Worm (Caenorhabditis elegans): ENCODE measurements around the gene vps-29.

DNA sequence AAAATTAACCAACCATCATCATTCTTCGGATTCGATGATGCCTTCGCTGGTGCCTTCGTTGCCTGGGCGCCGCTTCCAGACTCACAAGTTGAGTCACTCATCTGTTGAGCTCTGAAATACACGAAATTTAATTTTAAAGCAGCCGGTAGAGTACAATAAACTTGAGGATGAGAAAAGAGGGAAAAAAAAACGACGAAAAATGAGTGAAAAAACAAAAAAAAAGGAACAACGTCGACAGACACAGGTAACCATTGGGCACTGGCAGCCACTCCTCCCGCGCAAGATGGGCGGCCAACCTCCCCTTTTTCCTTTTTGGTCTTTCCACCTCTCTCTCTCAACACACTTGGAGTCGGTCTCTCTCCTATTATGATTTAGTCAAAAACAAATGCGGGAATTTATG lies 33.8 kb upstream of the vps-29 start, which contains the start of gene K08E5.1:
- TF ChIP-seq ttx-3 (tag; optimal IDR thresholded peaks at IDR 0.05) (no peak), F13H6.1 (tag; optimal IDR thresholded peaks at IDR 0.05) (no peak), rnt-1 (tag; optimal IDR thresholded peaks at IDR 0.05) (no peak), K02D7.2 (tag; optimal IDR thresholded peaks at IDR 0.05) (no peak), ref-2 (tag; optimal IDR thresholded peaks at IDR 0.05) (no peak)

All from whole organism, late embryonic.